Fruit fly (Drosophila melanogaster): ENCODE results near the gene CG15725.

Gene CG15725

dm6 chrX:12719152-12719779 is 13.6 kb downstream of the CG15725 start:
- TF ChIP-seq CG17801 (GFP tag; optimal IDR thresholded peaks at IDR 0.05; ENCODE audit: partially characterized antibody), result peak; percentile 64

dm6 chrX:12719940-12720355 is 14.3 kb downstream of the CG15725 start:
- TF ChIP-seq CG17801 (GFP tag; optimal IDR thresholded peaks at IDR 0.05; ENCODE audit: partially characterized antibody), result no peak

- no peak for TF ChIP-seq CG17801 (GFP tag; optimal IDR thresholded peaks at IDR 0.05; ENCODE audit: partially characterized antibody)
Measured at dm6 chrX:12721111-12721869, 15.6 kb downstream of the CG15725 start.

dm6 chrX:12722009-12722408 is 16.4 kb downstream of the CG15725 start:
- peak; percentile 21 for TF ChIP-seq CG17801 (GFP tag; optimal IDR thresholded peaks at IDR 0.05; ENCODE audit: partially characterized antibody)

- TF ChIP-seq CG17801 (GFP tag; optimal IDR thresholded peaks at IDR 0.05; ENCODE audit: partially characterized antibody), result peak; percentile 1
Measured at dm6 chrX:12723332-12723731, 17.7 kb downstream of the CG15725 start.

- peak; percentile 22 for TF ChIP-seq CG17801 (GFP tag; optimal IDR thresholded peaks at IDR 0.05; ENCODE audit: partially characterized antibody)
Measured at dm6 chrX:12724287-12725186, 18.9 kb downstream of the CG15725 start.

- peak; percentile 92 for TF ChIP-seq CG17801 (GFP tag; optimal IDR thresholded peaks at IDR 0.05; ENCODE audit: partially characterized antibody)
Measured at dm6 chrX:12725187-12725919, 19.7 kb downstream of the CG15725 start.

dm6 chrX:12727642-12728228 is 22.1 kb downstream of the CG15725 start:
- TF ChIP-seq CG17801 (GFP tag; optimal IDR thresholded peaks at IDR 0.05; ENCODE audit: partially characterized antibody), result peak; percentile 48

dm6 chrX:12731077-12731476 is 25.4 kb downstream of the CG15725 start:
- TF ChIP-seq CG17801 (GFP tag; optimal IDR thresholded peaks at IDR 0.05; ENCODE audit: partially characterized antibody), result no peak

dm6 chrX:12732486-12732885 is 26.8 kb downstream of the CG15725 start:
- TF ChIP-seq CG17801 (GFP tag; optimal IDR thresholded peaks at IDR 0.05; ENCODE audit: partially characterized antibody), result no peak

- no peak for TF ChIP-seq CG17801 (GFP tag; optimal IDR thresholded peaks at IDR 0.05; ENCODE audit: partially characterized antibody)
Measured at dm6 chrX:12733770-12734189, 28.1 kb downstream of the CG15725 start.

dm6 chrX:12734354-12734709 is 28.7 kb downstream of the CG15725 start:
- TF ChIP-seq CG17801 (GFP tag; optimal IDR thresholded peaks at IDR 0.05; ENCODE audit: partially characterized antibody), result no peak

- TF ChIP-seq CG17801 (GFP tag; optimal IDR thresholded peaks at IDR 0.05; ENCODE audit: partially characterized antibody), result peak; percentile 93
Measured at dm6 chrX:12734710-12735462, 29.2 kb downstream of the CG15725 start.

All from ovary, adult (tissue).